Worm (Caenorhabditis elegans) whole organism, late embryonic: ENCODE measurements around the gene C04C11.1.
A peak's percentile ranks its signal among the peaks of the same experiment; 100 is the strongest.

Experiments
- F13H6.1 ChIP-seq: sonication (generic microtip); optimal IDR thresholded peaks from 2 replicates; lab custom pipeline; 2016; ENCODE audit warnings: missing genetic modification characterization, missing compliant biosample characterization
- K09A11.1 ChIP-seq: sonication (generic microtip); optimal IDR thresholded peaks from 2 replicates; lab custom pipeline; 2017; ENCODE audit warnings: antibody characterized with exemption, mild to moderate bottlenecking, missing genetic modification characterization, missing compliant biosample characterization; ENCODE audit not compliant: insufficient read depth
- ahr-1 ChIP-seq: sonication (generic microtip); optimal IDR thresholded peaks from 2 replicates; lab custom pipeline; 2016; ENCODE audit warnings: missing genetic modification characterization, missing compliant biosample characterization
- ceh-14 ChIP-seq: sonication (generic microtip); optimal IDR thresholded peaks from 2 replicates; lab custom pipeline; 2016; ENCODE audit warnings: missing genotype, missing genetic modification characterization, missing compliant biosample characterization
- ceh-18 ChIP-seq: sonication (generic microtip); optimal IDR thresholded peaks from 2 replicates; lab custom pipeline; 2016; ENCODE audit warnings: missing genetic modification characterization, missing compliant biosample characterization
- ceh-19 ChIP-seq: fragments of 200-800 bp; sonication (Bioruptor generic); optimal IDR thresholded peaks from 2 replicates; lab custom pipeline; 2018; ENCODE audit warnings: mild to moderate bottlenecking, missing genetic modification characterization, missing compliant biosample characterization
- ceh-2 ChIP-seq: sonication (generic microtip); optimal IDR thresholded peaks from 2 replicates; lab custom pipeline; 2016; ENCODE audit warnings: missing genotype, missing genetic modification characterization, missing compliant biosample characterization
- ceh-24 ChIP-seq: sonication (generic microtip); optimal IDR thresholded peaks from 2 replicates; lab custom pipeline; 2016; ENCODE audit warnings: mild to moderate bottlenecking, missing genetic modification characterization, missing compliant biosample characterization
- ceh-30 ChIP-seq: fragments of 150-350 bp; optimal IDR thresholded peaks from 2 replicates; lab custom pipeline; 2014; ENCODE audit warnings: missing biosample characterization, missing genetic modification characterization
- ceh-31 ChIP-seq: sonication (generic microtip); optimal IDR thresholded peaks from 2 replicates; lab custom pipeline; 2016; ENCODE audit warnings: missing genetic modification characterization, missing compliant biosample characterization
- ceh-34 ChIP-seq: sonication (generic microtip); optimal IDR thresholded peaks from 2 replicates; lab custom pipeline; 2016; ENCODE audit warnings: mild to moderate bottlenecking, missing genetic modification characterization, missing compliant biosample characterization
- ceh-48 ChIP-seq: sonication (generic microtip); optimal IDR thresholded peaks from 2 replicates; lab custom pipeline; 2016; ENCODE audit warnings: missing genetic modification characterization, inconsistent platforms, missing compliant biosample characterization
- ceh-6 ChIP-seq: fragments of 200-800 bp; sonication (Bioruptor generic); optimal IDR thresholded peaks from 2 replicates; lab custom pipeline; 2018; ENCODE audit warnings: mild to moderate bottlenecking, missing genetic modification characterization, missing compliant biosample characterization
- ceh-9 ChIP-seq: sonication (generic microtip); optimal IDR thresholded peaks from 2 replicates; lab custom pipeline; 2016; ENCODE audit warnings: mild to moderate bottlenecking, missing genetic modification characterization, inconsistent platforms, missing compliant biosample characterization
- che-1 ChIP-seq: sonication (generic microtip); optimal IDR thresholded peaks from 2 replicates; lab custom pipeline; 2016; ENCODE audit warnings: mild to moderate bottlenecking, missing genetic modification characterization, missing compliant biosample characterization
- elt-4 ChIP-seq: sonication (generic microtip); optimal IDR thresholded peaks from 2 replicates; lab custom pipeline; 2016; ENCODE audit warnings: missing genetic modification characterization, missing compliant biosample characterization
- eyg-1 ChIP-seq: sonication (generic microtip); optimal IDR thresholded peaks from 2 replicates; lab custom pipeline; 2016; ENCODE audit warnings: missing genotype, missing genetic modification characterization, missing compliant biosample characterization
- fax-1 ChIP-seq: sonication (generic microtip); optimal IDR thresholded peaks from 2 replicates; lab custom pipeline; 2016; ENCODE audit warnings: missing genotype, missing genetic modification characterization, missing compliant biosample characterization
- fkh-10 ChIP-seq: fragments of 150-350 bp; optimal IDR thresholded peaks from 2 replicates; lab custom pipeline; 2014; ENCODE audit warnings: missing biosample characterization, missing genetic modification reagents, missing genetic modification characterization
- fkh-6 ChIP-seq: sonication (generic microtip); optimal IDR thresholded peaks from 2 replicates; lab custom pipeline; 2016; ENCODE audit warnings: missing genetic modification characterization, missing compliant biosample characterization
- gmeb-2 ChIP-seq: sonication (generic microtip); optimal IDR thresholded peaks from 2 replicates; lab custom pipeline; 2016; ENCODE audit warnings: missing genetic modification characterization, inconsistent platforms, missing compliant biosample characterization
- hlh-13 ChIP-seq: fragments of 200-800 bp; sonication (Bioruptor generic); optimal IDR thresholded peaks from 2 replicates; lab custom pipeline; 2018; ENCODE audit warnings: mild to moderate bottlenecking, missing genetic modification characterization, missing compliant biosample characterization
- hlh-6 ChIP-seq: sonication (generic microtip); optimal IDR thresholded peaks from 2 replicates; lab custom pipeline; 2016; ENCODE audit warnings: missing genotype, missing genetic modification characterization, missing compliant biosample characterization
- hlh-8 ChIP-seq: sonication (generic microtip); optimal IDR thresholded peaks from 2 replicates; lab custom pipeline; 2016; ENCODE audit warnings: missing genotype, missing genetic modification characterization, missing compliant biosample characterization
- lim-6 ChIP-seq: sonication (generic microtip); optimal IDR thresholded peaks from 2 replicates; lab custom pipeline; 2016; ENCODE audit warnings: missing genetic modification characterization, missing compliant biosample characterization
- lin-11 ChIP-seq: fragments of 200-800 bp; sonication (Bioruptor generic); optimal IDR thresholded peaks from 2 replicates; lab custom pipeline; 2018; ENCODE audit warnings: mild to moderate bottlenecking, missing genetic modification characterization, missing compliant biosample characterization
- mec-3 ChIP-seq: sonication (generic microtip); optimal IDR thresholded peaks from 2 replicates; lab custom pipeline; 2016; ENCODE audit warnings: borderline replicate concordance, missing genetic modification characterization, missing compliant biosample characterization
- nhr-11 ChIP-seq: fragments of 150-350 bp; optimal IDR thresholded peaks from 2 replicates; lab custom pipeline; 2014; ENCODE audit warnings: missing biosample characterization, missing genetic modification characterization
- nhr-232 ChIP-seq: sonication (generic microtip); optimal IDR thresholded peaks from 2 replicates; lab custom pipeline; 2016; ENCODE audit warnings: missing genetic modification characterization, missing compliant biosample characterization
- npax-4 ChIP-seq: sonication (generic microtip); optimal IDR thresholded peaks from 2 replicates; lab custom pipeline; 2016; ENCODE audit warnings: missing genetic modification characterization, missing compliant biosample characterization
- odd-2 ChIP-seq: sonication (generic microtip); optimal IDR thresholded peaks from 2 replicates; lab custom pipeline; 2017; ENCODE audit warnings: antibody characterized with exemption, mild to moderate bottlenecking, missing genetic modification characterization, missing compliant biosample characterization
- pat-9 ChIP-seq: fragments of 200-800 bp; sonication (Bioruptor generic); optimal IDR thresholded peaks from 2 replicates; lab custom pipeline; 2018; ENCODE audit warnings: mild to moderate bottlenecking, missing genetic modification characterization, moderate library complexity, missing compliant biosample characterization
- pha-4 ChIP-seq: fragments of 150-350 bp; optimal IDR thresholded peaks from 2 replicates; lab custom pipeline; 2018; ENCODE audit warnings: missing biosample characterization, missing genetic modification reagents, missing genetic modification characterization
- pqm-1 ChIP-seq: sonication (generic microtip); optimal IDR thresholded peaks from 2 replicates; lab custom pipeline; 2016; ENCODE audit warnings: missing genetic modification characterization, missing compliant biosample characterization
- pros-1 ChIP-seq: fragments of 150-350 bp; optimal IDR thresholded peaks from 2 replicates; lab custom pipeline; 2014; ENCODE audit warnings: missing biosample characterization, missing genetic modification reagents, missing genetic modification characterization
- ref-2 ChIP-seq: sonication (generic microtip); optimal IDR thresholded peaks from 2 replicates; lab custom pipeline; 2016; ENCODE audit warnings: missing genetic modification characterization, missing compliant biosample characterization
- rnt-1 ChIP-seq: sonication (generic microtip); optimal IDR thresholded peaks from 2 replicates; lab custom pipeline; 2016; ENCODE audit warnings: missing genetic modification characterization, missing compliant biosample characterization
- sdc-2 ChIP-seq: sonication (generic microtip); optimal IDR thresholded peaks from 2 replicates; lab custom pipeline; 2016; ENCODE audit warnings: missing genotype, missing genetic modification characterization, missing compliant biosample characterization
- sox-2 ChIP-seq: fragments of 200-800 bp; sonication (Bioruptor generic); IDR thresholded peaks from 2 replicates; pipeline ENCODE4 v1.3.6; 2022; ENCODE audit warnings: missing genetic modification reagents, missing genetic modification characterization, missing compliant biosample characterization
- syd-9 ChIP-seq: sonication (generic microtip); optimal IDR thresholded peaks from 2 replicates; lab custom pipeline; 2016; ENCODE audit warnings: mild to moderate bottlenecking, missing genetic modification characterization, moderate library complexity, missing compliant biosample characterization
- tbx-2 ChIP-seq: sonication (generic microtip); optimal IDR thresholded peaks from 2 replicates; lab custom pipeline; 2016; ENCODE audit warnings: missing genetic modification characterization, missing compliant biosample characterization
- tbx-7 ChIP-seq: sonication (generic microtip); optimal IDR thresholded peaks from 2 replicates; lab custom pipeline; 2016; ENCODE audit warnings: missing genotype, missing genetic modification characterization, missing compliant biosample characterization
- ttx-3 ChIP-seq: sonication (generic microtip); optimal IDR thresholded peaks from 2 replicates; lab custom pipeline; 2016; ENCODE audit warnings: missing genetic modification reagents, missing genetic modification characterization, missing compliant biosample characterization
- unc-3 ChIP-seq, 2 experiments: fragments of 200-800 bp in 1 of 2; sonication (Bioruptor generic) in 1 of 2; sonication (generic microtip) in 1 of 2; conservative IDR thresholded peaks in 1 of 2; optimal IDR thresholded peaks in 1 of 2; 2 replicates each; pipeline versions ENCODE4 v1.3.6 to Lab custom; 2016 to 2022; ENCODE audit warnings: missing compliant biosample characterization in 2 of 2, missing genetic modification characterization in 2 of 2, missing genetic modification reagents in 1 of 2
- unc-42 ChIP-seq: sonication (generic microtip); optimal IDR thresholded peaks from 2 replicates; lab custom pipeline; 2016; ENCODE audit warnings: missing genotype, missing genetic modification characterization, missing compliant biosample characterization
- unc-55 ChIP-seq: sonication (generic microtip); optimal IDR thresholded peaks from 2 replicates; lab custom pipeline; 2017; ENCODE audit warnings: missing biosample characterization, missing genetic modification reagents, missing genetic modification characterization
- unc-86 ChIP-seq: sonication (generic microtip); optimal IDR thresholded peaks from 2 replicates; lab custom pipeline; 2016; ENCODE audit warnings: missing genetic modification characterization, missing compliant biosample characterization
- zip-5 ChIP-seq: sonication (generic microtip); optimal IDR thresholded peaks from 2 replicates; lab custom pipeline; 2016; ENCODE audit warnings: missing genetic modification characterization, missing compliant biosample characterization

Gene C04C11.1

DNA sequence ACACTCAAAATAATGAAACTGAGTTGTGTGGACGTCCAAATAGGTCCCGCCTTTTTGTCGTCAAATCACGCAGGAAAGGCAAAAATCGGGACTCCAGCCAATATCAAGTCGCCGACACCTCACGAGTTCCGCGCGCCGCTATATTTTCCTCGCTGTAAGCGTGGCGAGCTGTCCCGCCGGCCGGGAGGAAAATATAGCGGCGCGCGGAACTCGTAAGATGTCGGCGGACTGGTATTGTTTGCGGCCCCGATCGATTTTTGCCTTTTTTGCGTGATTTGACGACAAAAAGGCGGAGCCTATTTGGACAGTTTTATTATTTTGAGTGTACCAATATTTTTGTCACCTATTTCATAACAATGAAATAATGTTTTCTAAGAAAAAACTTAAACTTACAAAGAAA lies 42.4 kb downstream of the C04C11.1 start:
- TF ChIP-seq tbx-7 (tag; lab: Kevin White, UChicago) (no peak), pros-1 (tag; lab: Kevin White, UChicago) (no peak), fkh-6 (tag; lab: Kevin White, UChicago) (no peak), F13H6.1 (tag; lab: Kevin White, UChicago) (no peak), pha-4 (tag; lab: Kevin White, UChicago) (no peak), K09A11.1 (tag; lab: Kevin White, UChicago) (no peak), mec-3 (tag; lab: Kevin White, UChicago) (no peak), ceh-34 (no peak), ceh-48 (tag; lab: Kevin White, UChicago) (no peak), ceh-9 (no peak), tbx-2 (tag; lab: Kevin White, UChicago) (no peak), lim-6 (tag; lab: Kevin White, UChicago) (no peak), ceh-30 (tag; lab: Kevin White, UChicago) (no peak), che-1 (no peak), elt-4 (tag; lab: Kevin White, UChicago) (no peak), ceh-14 (no peak), nhr-11 (tag; lab: Kevin White, UChicago) (no peak), syd-9 (tag; lab: Kevin White, UChicago) (no peak)

- TF ChIP-seq pat-9 (tag; lab: Kevin White, UChicago) (peak; percentile 95), ceh-6 (GFP tag; lab: Kevin White, UChicago) (peak; percentile 91), unc-55 (GFP tag; lab: Kevin White, UChicago) (peak; percentile 29), ceh-18 (tag; lab: Kevin White, UChicago) (peak; percentile 94), ref-2 (tag; lab: Kevin White, UChicago) (peak; percentile 93), odd-2 (tag; lab: Kevin White, UChicago) (peak; percentile 65), gmeb-2 (peak; percentile 89), hlh-13 (GFP tag; lab: Kevin White, UChicago) (peak; percentile 81), elt-4 (tag; lab: Kevin White, UChicago) (no peak), ceh-24 (tag; lab: Kevin White, UChicago) (peak; percentile 77), mec-3 (tag; lab: Kevin White, UChicago) (peak; percentile 40), syd-9 (tag; lab: Kevin White, UChicago) (peak; percentile 91), ceh-19 (GFP tag; lab: Kevin White, UChicago) (peak; percentile 94), lim-6 (tag; lab: Kevin White, UChicago) (peak; percentile 88), ceh-9 (peak; percentile 94), pha-4 (tag; lab: Kevin White, UChicago) (no peak), unc-86 (peak; percentile 90), zip-5 (tag; lab: Kevin White, UChicago) (peak; percentile 80), F13H6.1 (tag; lab: Kevin White, UChicago) (peak; percentile 91), hlh-6 (tag; lab: Kevin White, UChicago) (peak; percentile 96), sox-2 (peak; percentile 94), unc-3 (GFP tag; conservative IDR thresholded peaks at IDR 0.05; lab: Robert Waterston, UW) (peak; percentile 94), unc-3 (tag; optimal IDR thresholded peaks at IDR 0.05; lab: Kevin White, UChicago) (peak; percentile 91), lin-11 (tag; lab: Kevin White, UChicago) (peak; percentile 91), rnt-1 (tag; lab: Kevin White, UChicago) (peak; percentile 96), ceh-31 (tag; lab: Kevin White, UChicago) (peak; percentile 89), npax-4 (tag; lab: Kevin White, UChicago) (peak; percentile 87), fkh-10 (peak; percentile 77), nhr-232 (tag; lab: Kevin White, UChicago) (peak; percentile 91), ahr-1 (tag; lab: Kevin White, UChicago) (peak; percentile 87), ceh-2 (tag; lab: Kevin White, UChicago) (peak; percentile 82), nhr-11 (tag; lab: Kevin White, UChicago) (no peak), ceh-34 (peak; percentile 95), pros-1 (tag; lab: Kevin White, UChicago) (peak; percentile 50), ttx-3 (tag; lab: Kevin White, UChicago) (peak; percentile 91), pqm-1 (tag; lab: Kevin White, UChicago) (peak; percentile 90), fax-1 (tag; lab: Kevin White, UChicago) (peak; percentile 90), unc-42 (peak; percentile 73), che-1 (peak; percentile 92), sdc-2 (peak; percentile 91), eyg-1 (tag; lab: Kevin White, UChicago) (peak; percentile 92), tbx-2 (tag; lab: Kevin White, UChicago) (peak; percentile 92), K09A11.1 (tag; lab: Kevin White, UChicago) (peak; percentile 86), hlh-8 (peak; percentile 81)
Observed at ce11 chrX:14063830-14064229, 43.4 kb downstream of the C04C11.1 start.
